1 fruit fly cellular context compared by ENCODE assay signal in genomic region chrX:19018102-19018814, dm6.
TF ChIP-seq lines count a peak whose summit lies in the region.

No protein-coding gene starts in this region.

TF ChIP-seq in whole organism, embryonic, 481 proteins besides CTCF, POLR2A, EP300 and RAD21 (continued from another document):
- peak; percentile 82 for TF ChIP-seq grau (tag; optimal IDR thresholded peaks at IDR 0.05; lab: Kevin White, UChicago)
- peak; percentile 65 for TF ChIP-seq fu2 (GFP tag; optimal IDR thresholded peaks at IDR 0.05; lab: Kevin White, UChicago)
- TF ChIP-seq Med (GFP tag; lab: Kevin White, UChicago), result peak; percentile 97
- peak; percentile 78 for TF ChIP-seq tin (GFP tag; optimal IDR thresholded peaks at IDR 0.05; lab: Kevin White, UChicago)
- TF ChIP-seq br (optimal IDR thresholded peaks at IDR 0.05; lab: Kevin White, UChicago), result no peak
- TF ChIP-seq ro (GFP tag; IDR thresholded peaks at IDR 0.05; lab: Robert Waterston, UW), result peak; percentile 55; the same call in 1 of the 2 replicates
- peak; percentile 20 for TF ChIP-seq sima (GFP tag; optimal IDR thresholded peaks at IDR 0.05; lab: Kevin White, UChicago)
- peak; percentile 63 for TF ChIP-seq crc (GFP tag; optimal IDR thresholded peaks at IDR 0.05; lab: Kevin White, UChicago)
- peak; percentile 72 for TF ChIP-seq CG3281 (GFP tag; optimal IDR thresholded peaks at IDR 0.05; lab: Kevin White, UChicago)
- TF ChIP-seq CG6791 (GFP tag; IDR thresholded peaks at IDR 0.05; lab: Robert Waterston, UW; ENCODE audit: partially characterized antibody), result no peak
- TF ChIP-seq zfh1 (GFP tag; IDR thresholded peaks at IDR 0.05; lab: Robert Waterston, UW), result peak; percentile 84
- peak; percentile 80 for TF ChIP-seq CG2202 (tag; optimal IDR thresholded peaks at IDR 0.05; lab: Kevin White, UChicago)
- TF ChIP-seq chn (GFP tag; optimal IDR thresholded peaks at IDR 0.05; lab: Kevin White, UChicago), result peak; percentile 81
- peak; percentile 82 for TF ChIP-seq bcd (GFP tag; optimal IDR thresholded peaks at IDR 0.05; lab: Kevin White, UChicago)
- TF ChIP-seq mirr (GFP tag; optimal IDR thresholded peaks at IDR 0.05; lab: Kevin White, UChicago), result peak; percentile 48
